Worm (Caenorhabditis elegans) whole organism, L3 larva: ENCODE data around the gene bath-15.

ENCODE experiments used
- aly-2 ChIP-seq: fragments of 150-350 bp; optimal IDR thresholded peaks from 2 replicates; lab custom pipeline; 2014; ENCODE audit warnings: missing biosample characterization, missing genetic modification characterization
- ama-1 ChIP-seq: fragments of 150-350 bp; optimal IDR thresholded peaks from 2 replicates; lab custom pipeline; 2018
- egl-5 ChIP-seq: fragments of 150-350 bp; optimal IDR thresholded peaks from 2 replicates; lab custom pipeline; 2017; ENCODE audit warnings: missing biosample characterization, missing genetic modification reagents, missing genetic modification characterization, inconsistent platforms
- elt-1 ChIP-seq: fragments of 150-350 bp; optimal IDR thresholded peaks from 2 replicates; lab custom pipeline; 2014; ENCODE audit warnings: missing biosample characterization, missing genetic modification characterization
- elt-2 ChIP-seq: sonication (generic microtip); optimal IDR thresholded peaks from 2 replicates; lab custom pipeline; 2016; ENCODE audit warnings: missing genetic modification reagents, mild to moderate bottlenecking, missing genetic modification characterization, missing compliant biosample characterization
- elt-3 ChIP-seq, 3 experiments: fragments of 150-350 bp in 1 of 3; sonication (generic microtip) in 2 of 3; optimal IDR thresholded peaks; 2 replicates in 2 of 3; 4 replicates in 1 of 3; lab custom pipeline; 2014 to 2017; ENCODE audit warnings: missing biosample characterization in 3 of 3, missing genetic modification characterization in 3 of 3
- jun-1 ChIP-seq: fragments of 150-350 bp; optimal IDR thresholded peaks from 2 replicates; lab custom pipeline; 2014; ENCODE audit warnings: missing biosample characterization, missing genetic modification reagents, missing genetic modification characterization
- lin-15B ChIP-seq: fragments of 150-350 bp; optimal IDR thresholded peaks from 2 replicates; lab custom pipeline; 2014; ENCODE audit warnings: missing biosample characterization, missing genetic modification characterization
- mdl-1 ChIP-seq: fragments of 150-350 bp; optimal IDR thresholded peaks from 2 replicates; lab custom pipeline; 2014; ENCODE audit warnings: missing biosample characterization, missing genetic modification characterization
- nhr-12 ChIP-seq: fragments of 150-350 bp; optimal IDR thresholded peaks from 2 replicates; lab custom pipeline; 2014; ENCODE audit warnings: missing biosample characterization, missing genetic modification characterization
- nhr-25 ChIP-seq: sonication (generic microtip); optimal IDR thresholded peaks from 2 replicates; lab custom pipeline; 2017; ENCODE audit warnings: missing biosample characterization, missing genetic modification characterization
- nhr-28 ChIP-seq: fragments of 150-350 bp; optimal IDR thresholded peaks from 2 replicates; lab custom pipeline; 2014; ENCODE audit warnings: missing biosample characterization, missing genetic modification characterization
- nhr-76 ChIP-seq: fragments of 150-350 bp; sonication (generic microtip); optimal IDR thresholded peaks from 5 replicates; lab custom pipeline; 2014; ENCODE audit warnings: missing biosample characterization, missing genetic modification characterization
- unc-62 ChIP-seq: fragments of 150-350 bp; sonication (generic microtip); optimal IDR thresholded peaks from 4 replicates; lab custom pipeline; 2014; ENCODE audit warnings: missing biosample characterization, missing genetic modification reagents, missing genetic modification characterization

DNA sequence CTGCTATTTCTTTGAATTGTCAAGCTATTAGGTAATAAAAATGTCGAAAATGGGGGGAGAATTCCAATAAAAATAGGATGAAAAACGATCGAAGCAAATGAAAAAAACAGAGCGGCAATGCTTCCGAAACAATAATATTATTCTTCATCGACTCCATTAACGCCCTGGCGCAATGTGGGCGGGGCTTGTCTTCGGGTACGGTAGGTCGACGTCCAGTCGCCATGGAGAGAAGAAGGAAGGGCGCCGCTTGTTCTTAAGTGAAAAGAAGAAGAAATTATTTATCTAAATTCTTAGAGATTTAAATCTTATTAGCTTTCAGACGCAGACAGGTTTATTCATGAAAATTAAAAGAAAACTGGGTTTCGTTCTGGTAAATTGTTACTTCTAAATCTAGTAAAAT, 16.4 kb upstream of the bath-15 start:
- no peak for TF ChIP-seq nhr-25 (tag; lab: Kevin White, UChicago)
- no peak for TF ChIP-seq egl-5 (tag; lab: Kevin White, UChicago)
- TF ChIP-seq jun-1: no peak
- TF ChIP-seq mdl-1: no peak
- no peak for TF ChIP-seq ama-1 (lab: Kevin White, UChicago)
- no peak for TF ChIP-seq unc-62 (GFP tag; lab: Kevin White, UChicago)
- no peak for TF ChIP-seq elt-2 (tag; lab: Kevin White, UChicago)
- TF ChIP-seq nhr-12 (tag; lab: Kevin White, UChicago): no peak
- TF ChIP-seq nhr-76: no peak
- no peak for TF ChIP-seq elt-1 (tag; lab: Kevin White, UChicago)
- no peak for TF ChIP-seq lin-15B (tag; lab: Kevin White, UChicago)
- TF ChIP-seq nhr-28 (tag; lab: Kevin White, UChicago): no peak
- TF ChIP-seq aly-2: no peak
- TF ChIP-seq elt-3 (tag; optimal IDR thresholded peaks at IDR 0.05; lab: Kevin White, UChicago): no peak
